Worm (Caenorhabditis elegans) whole organism, early embryonic: ENCODE data around the gene hlh-12.

Experiments
- B0310.2 ChIP-seq: sonication (generic microtip); optimal IDR thresholded peaks from 2 replicates; lab custom pipeline; 2016; ENCODE audit warnings: mild to moderate bottlenecking, missing genetic modification characterization, missing compliant biosample characterization
- F13C5.2 ChIP-seq: sonication (generic microtip); optimal IDR thresholded peaks from 2 replicates; lab custom pipeline; 2017; ENCODE audit warnings: mild to moderate bottlenecking, missing genetic modification characterization, inconsistent platforms, missing compliant biosample characterization
- aly-1 ChIP-seq: sonication (generic microtip); optimal IDR thresholded peaks from 2 replicates; lab custom pipeline; 2016; ENCODE audit warnings: missing genetic modification characterization, missing compliant biosample characterization
- ama-1 ChIP-seq: fragments of 150-350 bp; optimal IDR thresholded peaks from 2 replicates; lab custom pipeline; 2014
- ceh-13 ChIP-seq: fragments of 200-800 bp; sonication (Bioruptor generic); optimal IDR thresholded peaks from 2 replicates; lab custom pipeline; 2018; ENCODE audit warnings: mild to moderate bottlenecking, missing genetic modification characterization, missing compliant biosample characterization
- ceh-36 ChIP-seq: sonication (generic microtip); optimal IDR thresholded peaks from 2 replicates; lab custom pipeline; 2016; ENCODE audit warnings: missing genetic modification characterization, inconsistent platforms, missing compliant biosample characterization
- ets-7 ChIP-seq: sonication (generic microtip); optimal IDR thresholded peaks from 2 replicates; lab custom pipeline; 2016; ENCODE audit warnings: missing genotype, missing genetic modification characterization, missing compliant biosample characterization
- flt-1 ChIP-seq: fragments of 200-800 bp; sonication (Bioruptor generic); IDR thresholded peaks from 2 replicates; pipeline ENCODE4 v1.3.6; 2022; ENCODE audit warnings: missing genetic modification characterization, missing compliant biosample characterization
- hmbx-1 ChIP-seq: sonication (generic microtip); optimal IDR thresholded peaks from 2 replicates; lab custom pipeline; 2016; ENCODE audit warnings: mild to moderate bottlenecking, missing genetic modification characterization, missing compliant biosample characterization
- hmg-4 ChIP-seq: fragments of 200-800 bp; sonication (Bioruptor generic); optimal IDR thresholded peaks from 2 replicates; lab custom pipeline; 2018; ENCODE audit warnings: mild to moderate bottlenecking, missing genetic modification characterization, missing compliant biosample characterization
- hnd-1 ChIP-seq: sonication (generic microtip); optimal IDR thresholded peaks from 2 replicates; lab custom pipeline; 2016; ENCODE audit warnings: missing genetic modification characterization, missing compliant biosample characterization
- pes-1 ChIP-seq: fragments of 200-800 bp; sonication (Bioruptor generic); IDR thresholded peaks from 2 replicates; pipeline ENCODE4 v1.3.6; 2022; ENCODE audit warnings: missing genetic modification reagents, missing genetic modification characterization, missing compliant biosample characterization
- scrt-1 ChIP-seq: fragments of 200-800 bp; sonication (Bioruptor generic); IDR thresholded peaks from 2 replicates; pipeline ENCODE4 v1.3.6; 2022; ENCODE audit warnings: missing genetic modification characterization, missing compliant biosample characterization
- sea-1 ChIP-seq: fragments of 200-800 bp; sonication (Bioruptor generic); conservative IDR thresholded peaks from 2 replicates; pipeline ENCODE4 v1.3.6; 2022; ENCODE audit warnings: missing genetic modification characterization, missing compliant biosample characterization
- tbx-11 ChIP-seq: fragments of 200-800 bp; sonication (Bioruptor generic); IDR thresholded peaks from 2 replicates; pipeline ENCODE4 v1.3.6; 2022; ENCODE audit warnings: missing genetic modification characterization, missing compliant biosample characterization
- tbx-37 ChIP-seq: fragments of 200-800 bp; sonication (Bioruptor generic); conservative IDR thresholded peaks from 2 replicates; pipeline ENCODE4 v1.3.6; 2022; ENCODE audit warnings: missing genetic modification reagents, missing genetic modification characterization, missing compliant biosample characterization
- tra-4 ChIP-seq: sonication (generic microtip); optimal IDR thresholded peaks from 2 replicates; lab custom pipeline; 2017; ENCODE audit warnings: missing genetic modification characterization, missing compliant biosample characterization

hlh-12 gene

DNA sequence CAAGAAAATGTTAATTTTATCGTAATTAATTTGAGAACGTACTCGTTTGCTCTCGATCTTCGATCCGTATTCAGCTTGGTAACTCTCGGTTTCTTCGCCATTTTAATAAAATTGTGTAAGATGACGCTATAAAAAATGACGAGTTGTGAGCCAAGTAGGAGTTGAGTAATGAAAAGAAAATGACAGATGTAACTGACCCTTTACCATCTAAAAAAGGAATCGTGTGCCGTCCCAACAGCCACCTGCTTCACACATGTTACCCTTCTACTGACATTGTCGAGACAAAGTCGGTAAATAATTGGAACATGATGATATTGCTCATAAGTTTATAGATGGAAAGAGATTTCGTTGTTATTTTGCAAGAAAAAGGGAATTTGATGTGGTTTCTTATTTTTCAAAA, at the start of gene hlh-12:
TSS of gene hlh-12 (minus strand) at position 101 of the 400 bp plus-strand sequence.
- TF ChIP-seq sea-1 (GFP tag; lab: Robert Waterston, UW), result no peak
- TF ChIP-seq F13C5.2 (tag; lab: Kevin White, UChicago), result no peak
- no peak for TF ChIP-seq tbx-11
- TF ChIP-seq flt-1, result no peak
- TF ChIP-seq aly-1 (tag; lab: Kevin White, UChicago), result no peak
- no peak for TF ChIP-seq ceh-13 (GFP tag; lab: Kevin White, UChicago)
- TF ChIP-seq hnd-1 (tag; lab: Kevin White, UChicago), result no peak
- no peak for TF ChIP-seq ceh-36 (tag; lab: Kevin White, UChicago)
- TF ChIP-seq pes-1 (GFP tag; lab: Robert Waterston, UW), result no peak
- TF ChIP-seq hmbx-1, result no peak
- no peak for TF ChIP-seq B0310.2 (tag; lab: Kevin White, UChicago)
- TF ChIP-seq hmg-4 (GFP tag; lab: Kevin White, UChicago), result no peak

DNA sequence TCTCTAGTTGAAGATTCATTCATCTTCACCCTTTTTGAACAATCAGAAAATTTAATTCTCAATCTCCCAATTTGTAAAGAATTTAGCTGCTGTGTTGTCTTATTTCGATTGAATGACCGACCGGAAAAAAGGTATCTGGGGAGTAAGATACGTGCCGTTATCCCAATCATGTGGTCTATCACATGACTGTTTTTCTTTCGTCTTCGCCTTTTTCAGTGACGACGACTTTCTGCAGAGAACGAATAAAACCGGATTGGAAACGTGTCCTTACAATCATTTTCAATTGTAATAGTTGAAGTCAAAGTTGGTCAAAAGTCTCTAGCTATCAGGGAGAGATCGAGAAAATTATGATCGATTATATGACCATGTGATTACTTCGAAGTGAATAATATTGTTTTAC, 49.8 kb upstream of the hlh-12 start:
- TF ChIP-seq tbx-37 (no peak), ceh-36 (tag; lab: Kevin White, UChicago) (no peak), scrt-1 (GFP tag; lab: Robert Waterston, UW) (no peak), B0310.2 (tag; lab: Kevin White, UChicago) (no peak), sea-1 (GFP tag; lab: Robert Waterston, UW) (no peak), F13C5.2 (tag; lab: Kevin White, UChicago) (no peak), tbx-11 (no peak), ceh-13 (GFP tag; lab: Kevin White, UChicago) (no peak), tra-4 (tag; lab: Kevin White, UChicago) (no peak), hmg-4 (GFP tag; lab: Kevin White, UChicago) (no peak), pes-1 (GFP tag; lab: Robert Waterston, UW) (no peak), ets-7 (tag; lab: Kevin White, UChicago) (no peak), flt-1 (no peak), hmbx-1 (no peak), ama-1 (no peak), aly-1 (tag; lab: Kevin White, UChicago) (no peak), hnd-1 (tag; lab: Kevin White, UChicago) (no peak)

DNA sequence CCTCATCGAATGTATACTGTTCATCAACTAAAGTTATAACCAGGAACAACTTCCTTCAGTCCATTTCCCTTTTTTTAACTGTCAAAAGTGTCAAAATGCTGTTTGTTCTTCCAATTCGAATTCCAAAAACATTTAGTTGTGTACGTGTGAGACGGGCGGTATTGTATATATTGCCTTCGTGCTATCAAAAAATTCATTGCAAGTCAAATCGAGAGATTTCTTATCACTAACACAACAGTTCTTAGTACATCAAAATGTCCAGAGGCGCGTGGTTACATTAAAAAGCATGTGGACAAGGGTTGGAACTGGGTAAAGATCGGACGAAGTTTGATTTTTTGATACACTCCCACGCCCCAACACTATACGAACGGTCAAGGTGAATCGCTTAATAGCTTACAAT, 49.1 kb upstream of the hlh-12 start:
- no peak for TF ChIP-seq ceh-13 (GFP tag; lab: Kevin White, UChicago)
- no peak for TF ChIP-seq aly-1 (tag; lab: Kevin White, UChicago)
- no peak for TF ChIP-seq hmbx-1
- no peak for TF ChIP-seq hnd-1 (tag; lab: Kevin White, UChicago)
- no peak for TF ChIP-seq tbx-37
- TF ChIP-seq scrt-1 (GFP tag; lab: Robert Waterston, UW), result no peak
- TF ChIP-seq tbx-11, result no peak
- TF ChIP-seq flt-1, result no peak
- TF ChIP-seq sea-1 (GFP tag; lab: Robert Waterston, UW), result no peak
- TF ChIP-seq hmg-4 (GFP tag; lab: Kevin White, UChicago), result no peak
- no peak for TF ChIP-seq ceh-36 (tag; lab: Kevin White, UChicago)
- TF ChIP-seq tra-4 (tag; lab: Kevin White, UChicago), result no peak
- no peak for TF ChIP-seq F13C5.2 (tag; lab: Kevin White, UChicago)
- no peak for TF ChIP-seq ama-1
- TF ChIP-seq ets-7 (tag; lab: Kevin White, UChicago), result no peak
- TF ChIP-seq pes-1 (GFP tag; lab: Robert Waterston, UW), result no peak
- TF ChIP-seq B0310.2 (tag; lab: Kevin White, UChicago), result no peak

DNA sequence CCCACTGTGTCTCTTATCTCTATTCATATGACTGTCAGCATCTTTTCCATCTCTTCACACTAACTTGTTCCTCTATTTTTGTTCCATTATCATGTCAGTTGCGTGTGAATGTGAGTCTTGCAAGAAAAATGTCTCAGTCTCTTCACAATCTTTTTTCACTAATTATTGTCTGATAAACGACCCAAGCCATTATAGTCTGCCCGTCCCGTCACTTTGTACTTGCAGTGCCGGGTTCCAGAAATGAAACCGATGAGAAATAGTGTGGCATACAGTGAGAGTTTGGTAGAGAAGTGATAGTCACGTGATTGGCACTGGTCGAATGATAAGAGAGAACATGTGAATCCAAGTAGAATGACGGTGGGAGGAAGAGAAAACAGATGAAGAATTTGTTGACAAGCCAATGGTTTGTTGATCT, 48.4 kb upstream of the hlh-12 start:
- TF ChIP-seq hmbx-1, result no peak

DNA sequence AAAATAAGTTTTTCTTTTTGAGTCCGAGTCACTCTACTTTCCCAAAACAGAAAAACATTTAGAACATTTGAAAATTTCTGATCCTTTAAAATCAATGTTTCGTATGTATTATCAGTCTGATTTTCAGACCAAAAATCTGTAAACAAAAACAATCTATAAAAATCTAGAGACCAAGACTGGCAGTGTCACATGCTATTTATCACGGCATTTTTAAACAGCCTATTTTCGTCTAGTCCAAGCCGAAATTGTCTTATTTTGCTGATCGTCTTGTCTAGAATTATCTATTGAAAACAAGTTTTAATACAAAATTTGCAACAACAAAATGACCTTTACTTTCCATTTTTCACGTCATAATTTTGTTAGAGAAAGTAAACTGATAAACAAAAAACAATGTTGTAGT, 47.3 kb upstream of the hlh-12 start:
- TF ChIP-seq tra-4 (tag; lab: Kevin White, UChicago) (no peak), hmbx-1 (no peak), flt-1 (no peak), F13C5.2 (tag; lab: Kevin White, UChicago) (no peak)

DNA sequence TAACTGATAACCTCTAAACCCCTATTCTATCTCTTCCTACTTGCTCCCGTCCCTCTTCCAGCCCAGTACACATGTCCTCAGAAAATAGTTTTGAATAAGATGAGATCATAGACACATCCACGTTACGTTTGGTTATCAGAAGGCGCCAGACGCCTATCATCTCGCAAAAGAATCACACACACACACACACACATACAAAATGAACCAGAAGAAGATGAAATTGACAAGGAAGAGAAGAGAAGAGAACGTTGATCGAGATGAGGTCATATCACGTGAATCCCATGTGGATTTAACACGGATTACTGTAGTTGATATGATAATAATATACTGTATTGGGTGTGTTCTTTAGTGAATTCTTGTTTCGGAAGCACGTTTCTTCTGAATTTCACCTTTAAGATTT, 46.8 kb upstream of the hlh-12 start:
- TF ChIP-seq tbx-11, result no peak
- TF ChIP-seq F13C5.2 (tag; lab: Kevin White, UChicago), result no peak
- no peak for TF ChIP-seq tbx-37
- TF ChIP-seq scrt-1 (GFP tag; lab: Robert Waterston, UW), result no peak
- no peak for TF ChIP-seq aly-1 (tag; lab: Kevin White, UChicago)
- TF ChIP-seq ama-1, result no peak
- TF ChIP-seq tra-4 (tag; lab: Kevin White, UChicago), result no peak
- TF ChIP-seq flt-1, result no peak

DNA sequence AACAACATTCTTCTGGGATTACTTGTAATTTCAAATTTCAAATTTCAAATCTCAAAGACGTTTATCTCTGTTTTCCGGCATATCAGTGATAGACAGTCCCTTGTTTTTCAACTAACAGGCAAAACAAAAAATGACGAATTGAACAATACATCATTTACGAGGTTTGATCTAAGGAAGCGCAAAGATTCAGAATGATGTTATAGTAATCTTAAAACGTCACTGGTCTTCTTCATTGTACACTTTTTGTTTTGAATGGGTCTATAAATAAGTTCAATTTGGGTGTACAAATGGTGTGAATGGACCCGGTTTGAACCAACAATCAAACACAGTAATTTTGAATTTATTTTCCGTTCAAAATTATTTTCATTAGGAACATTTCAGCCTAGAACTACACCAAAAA, 44.7 kb upstream of the hlh-12 start:
- TF ChIP-seq tbx-37 (no peak), hmbx-1 (no peak)

DNA sequence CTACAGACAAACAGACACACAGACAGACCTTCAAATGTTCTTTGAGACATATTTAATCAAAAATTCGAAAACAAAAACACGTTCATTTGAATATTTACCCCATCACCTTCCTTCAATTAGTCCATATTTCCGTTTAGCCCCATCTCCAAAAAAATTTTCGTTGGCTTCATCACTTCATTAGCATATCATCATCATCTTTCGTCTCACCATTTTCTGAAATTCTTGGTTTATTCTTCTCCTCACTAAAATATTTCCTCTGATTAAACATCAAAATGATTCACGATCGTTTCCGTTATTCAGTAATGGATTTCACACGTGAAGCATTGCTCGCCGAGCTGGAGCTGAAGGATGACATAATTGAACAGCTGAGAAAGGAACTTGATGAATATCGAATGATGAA, 41.3 kb upstream of the hlh-12 start, which contains the start of gene pkg-2:
TSS of gene pkg-2 (plus strand) at position 301 of the 400 bp plus-strand sequence.
- TF ChIP-seq hmg-4 (GFP tag; lab: Kevin White, UChicago) (no peak), aly-1 (tag; lab: Kevin White, UChicago) (no peak), scrt-1 (GFP tag; lab: Robert Waterston, UW) (no peak), hmbx-1 (no peak), hnd-1 (tag; lab: Kevin White, UChicago) (no peak), ceh-13 (GFP tag; lab: Kevin White, UChicago) (no peak), tra-4 (tag; lab: Kevin White, UChicago) (no peak), flt-1 (no peak), tbx-11 (no peak)

DNA sequence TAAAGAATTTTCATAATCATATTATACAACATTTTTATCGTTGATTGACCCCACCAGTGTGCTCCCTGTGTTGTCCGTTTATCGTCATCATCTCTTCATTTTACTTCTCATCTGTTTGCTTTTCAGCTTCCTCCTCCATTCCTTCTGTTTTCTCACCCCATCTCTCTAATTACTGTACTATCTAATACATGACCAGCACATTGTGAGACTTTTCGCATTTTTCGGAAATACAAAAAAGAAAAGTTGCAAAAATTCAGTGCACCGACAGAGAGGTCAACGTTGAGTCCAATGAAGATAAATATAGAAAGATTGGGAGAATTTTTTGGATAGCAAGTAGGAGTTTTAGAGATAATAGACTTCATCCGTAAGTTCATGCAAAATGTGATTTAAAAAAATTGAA, 40.7 kb upstream of the hlh-12 start:
- TF ChIP-seq flt-1, result no peak
- no peak for TF ChIP-seq F13C5.2 (tag; lab: Kevin White, UChicago)
- TF ChIP-seq tbx-11, result no peak
- no peak for TF ChIP-seq ama-1
- TF ChIP-seq ceh-36 (tag; lab: Kevin White, UChicago), result no peak
- TF ChIP-seq tra-4 (tag; lab: Kevin White, UChicago), result no peak
- TF ChIP-seq ets-7 (tag; lab: Kevin White, UChicago), result no peak
- no peak for TF ChIP-seq sea-1 (GFP tag; lab: Robert Waterston, UW)
- no peak for TF ChIP-seq aly-1 (tag; lab: Kevin White, UChicago)
- no peak for TF ChIP-seq hmg-4 (GFP tag; lab: Kevin White, UChicago)
- TF ChIP-seq scrt-1 (GFP tag; lab: Robert Waterston, UW), result no peak
